Fruit fly (Drosophila melanogaster): ENCODE measurements around the gene CG10516.

The CG10516 gene

DNA sequence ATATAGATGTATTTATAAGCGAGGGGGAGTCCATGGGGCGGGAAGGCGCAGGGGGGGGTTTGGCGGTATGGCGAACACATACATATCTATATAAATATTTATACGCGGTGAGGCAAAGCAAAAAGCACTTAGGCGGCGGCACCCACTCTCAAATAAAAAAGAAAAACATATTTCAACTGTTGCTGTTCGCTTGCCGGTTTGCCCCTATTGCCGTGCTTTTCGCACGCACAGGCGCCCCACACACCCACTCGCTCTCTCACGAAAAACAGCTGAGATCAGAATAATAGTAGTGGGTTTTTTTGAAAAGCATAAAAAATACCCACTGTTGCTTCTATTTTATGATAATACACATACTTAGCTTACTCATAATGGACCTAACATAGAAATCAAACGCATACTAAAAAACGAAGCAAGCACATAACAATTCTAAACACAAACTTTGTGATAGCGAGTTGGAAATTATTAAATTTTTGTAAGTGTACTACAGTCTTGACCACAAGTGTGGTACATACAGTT is 33.2 kb downstream of the CG10516 start (continued):
- TF ChIP-seq nmo (GFP tag; optimal IDR thresholded peaks at IDR 0.05) (peak; percentile 77), Deaf1 (tag; optimal IDR thresholded peaks at IDR 0.05) (peak; percentile 52), dmrt11E (tag; optimal IDR thresholded peaks at IDR 0.05) (no peak), CG4282 (GFP tag; optimal IDR thresholded peaks at IDR 0.05) (peak; percentile 51), CG43689 (GFP tag; IDR thresholded peaks at IDR 0.05) (no peak), Sry-δ (GFP tag; optimal IDR thresholded peaks at IDR 0.05) (peak; percentile 0), pfk (GFP tag; optimal IDR thresholded peaks at IDR 0.05) (no peak), pzg (GFP tag; optimal IDR thresholded peaks at IDR 0.05) (peak; percentile 11), CG2116 (GFP tag; optimal IDR thresholded peaks at IDR 0.05) (peak; percentile 22), Drgx (GFP tag; IDR thresholded peaks at IDR 0.05) (peak; percentile 86), CG4404 (GFP tag; IDR thresholded peaks at IDR 0.05) (no peak), Lpt (GFP tag; optimal IDR thresholded peaks at IDR 0.05) (no peak), NC2α (GFP tag; optimal IDR thresholded peaks at IDR 0.05) (no peak), CG9437 (GFP tag; optimal IDR thresholded peaks at IDR 0.05) (peak; percentile 65), nau (GFP tag; optimal IDR thresholded peaks at IDR 0.05) (peak; percentile 58), hbn (GFP tag; IDR thresholded peaks at IDR 0.05; ENCODE audit: partially characterized antibody) (no peak), Dll (GFP tag; IDR thresholded peaks at IDR 0.05; ENCODE audit: partially characterized antibody) (no peak), Dref (GFP tag; IDR thresholded peaks at IDR 0.05) (no peak), caup (GFP tag; optimal IDR thresholded peaks at IDR 0.05; ENCODE audit: severe bottlenecking) (peak; percentile 84), Kr (GFP tag; optimal IDR thresholded peaks at IDR 0.05) (no peak), HLHmδ (GFP tag; optimal IDR thresholded peaks at IDR 0.05) (no peak), Ssrp (tag; optimal IDR thresholded peaks at IDR 0.05) (peak; percentile 41), BEAF-32 (GFP tag; optimal IDR thresholded peaks at IDR 0.05) (no peak), CG8388 (GFP tag; optimal IDR thresholded peaks at IDR 0.05) (peak; percentile 49), CG1603 (tag; optimal IDR thresholded peaks at IDR 0.05) (peak; percentile 55), nerfin-1 (tag; optimal IDR thresholded peaks at IDR 0.05) (peak; percentile 45), CG14441 (GFP tag; IDR thresholded peaks at IDR 0.05) (peak; percentile 74), bab2 (GFP tag; optimal IDR thresholded peaks at IDR 0.05) (peak; percentile 64), shn (GFP tag; optimal IDR thresholded peaks at IDR 0.05) (peak; percentile 77), slou (GFP tag; optimal IDR thresholded peaks at IDR 0.05) (peak; percentile 39), CG10147 (GFP tag; optimal IDR thresholded peaks at IDR 0.05) (peak; percentile 74), zf30C (GFP tag; optimal IDR thresholded peaks at IDR 0.05) (peak; percentile 16), usp (GFP tag; optimal IDR thresholded peaks at IDR 0.05) (no peak), CG10654 (GFP tag; optimal IDR thresholded peaks at IDR 0.05) (no peak), Elba2 (GFP tag; optimal IDR thresholded peaks at IDR 0.05) (no peak), crp (GFP tag; optimal IDR thresholded peaks at IDR 0.05) (peak in 1 of 2 experiments; percentile 59), CG5245 (GFP tag; optimal IDR thresholded peaks at IDR 0.05) (peak; percentile 34), Jarid2 (GFP tag; optimal IDR thresholded peaks at IDR 0.05) (peak; percentile 21), CG13775 (GFP tag; optimal IDR thresholded peaks at IDR 0.05) (peak; percentile 74), dati (GFP tag; IDR thresholded peaks at IDR 0.05) (no peak), pum (GFP tag; optimal IDR thresholded peaks at IDR 0.05) (peak; percentile 63), dm (GFP tag; optimal IDR thresholded peaks at IDR 0.05) (peak; percentile 28), CG42726 (GFP tag; IDR thresholded peaks at IDR 0.05; ENCODE audit: partially characterized antibody) (no peak), twi (tag; optimal IDR thresholded peaks at IDR 0.05) (peak; percentile 14), Fer2 (tag; optimal IDR thresholded peaks at IDR 0.05) (peak; percentile 21), Doc3 (GFP tag; IDR thresholded peaks at IDR 0.05; ENCODE audit: partially characterized antibody) (no peak), CG7357 (GFP tag; IDR thresholded peaks at IDR 0.05) (0 out of 3 replicates have a peak, but pooled peaks have one; percentile 47), CG1602 (GFP tag; optimal IDR thresholded peaks at IDR 0.05) (peak; percentile 51), ham (GFP tag; IDR thresholded peaks at IDR 0.05) (0 out of 2 replicates have a peak, but pooled peaks have one; percentile 45), CG12942 (GFP tag; optimal IDR thresholded peaks at IDR 0.05) (peak; percentile 45)

All from whole organism, embryonic.